Fruit fly (Drosophila melanogaster): ENCODE data around the gene CG33764.

DNA sequence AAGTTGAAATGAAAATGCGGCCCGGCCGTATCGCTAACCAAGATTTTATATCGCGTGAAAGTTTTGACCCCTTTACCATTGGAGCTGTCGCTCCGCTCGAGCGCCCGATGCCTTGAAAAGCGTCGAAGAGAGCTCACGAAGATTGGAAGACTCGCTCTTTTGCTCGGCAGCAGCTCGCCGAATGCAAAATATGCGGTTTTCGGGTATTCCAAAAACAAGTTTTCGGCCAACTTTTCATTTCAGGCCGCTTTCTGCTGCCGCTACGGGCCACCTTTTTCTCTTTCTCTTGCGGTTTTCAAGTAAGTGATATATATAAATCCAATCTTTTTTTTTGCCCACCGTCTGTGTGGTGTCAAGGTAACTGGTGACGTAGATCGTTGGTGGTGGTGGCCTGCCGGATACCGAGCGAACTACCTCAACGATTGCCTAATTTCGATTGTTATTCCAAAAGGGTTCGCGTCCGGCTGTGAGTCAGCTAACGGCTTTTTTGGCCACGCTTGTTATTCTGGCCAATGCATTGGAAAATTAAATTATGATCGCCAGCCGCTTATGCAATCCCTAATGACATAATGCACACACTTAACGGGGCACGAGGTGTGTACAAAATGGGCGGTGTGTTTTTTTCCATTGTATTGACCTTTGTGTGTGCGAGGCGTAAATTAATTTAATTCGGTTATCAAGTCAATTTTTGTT is 40.5 kb upstream of the CG33764 start, which contains the start of gene dyl:
- no peak for TF ChIP-seq trem (tag; optimal IDR thresholded peaks at IDR 0.05)
- TF ChIP-seq nom (GFP tag; optimal IDR thresholded peaks at IDR 0.05): no peak
- no peak for TF ChIP-seq Ets65A (GFP tag)
- no peak for TF ChIP-seq Dbx (GFP tag; IDR thresholded peaks at IDR 0.05)
- TF ChIP-seq Drgx (GFP tag; IDR thresholded peaks at IDR 0.05): no peak
- no peak for TF ChIP-seq CG12155 (GFP tag; optimal IDR thresholded peaks at IDR 0.05)
- TF ChIP-seq CG1792 (GFP tag; optimal IDR thresholded peaks at IDR 0.05): no peak
- no peak for TF ChIP-seq CG6254 (GFP tag; optimal IDR thresholded peaks at IDR 0.05)
- no peak for TF ChIP-seq H15 (GFP tag; IDR thresholded peaks at IDR 0.05)
- TF ChIP-seq Meics (GFP tag; optimal IDR thresholded peaks at IDR 0.05): no peak
- TF ChIP-seq slou (GFP tag; optimal IDR thresholded peaks at IDR 0.05): no peak
- TF ChIP-seq pfk (GFP tag; optimal IDR thresholded peaks at IDR 0.05): no peak
- no peak for TF ChIP-seq psq (GFP tag; optimal IDR thresholded peaks at IDR 0.05)
- no peak for TF ChIP-seq CG17802 (tag; optimal IDR thresholded peaks at IDR 0.05)
